Fruit fly (Drosophila melanogaster): ENCODE data around the gene brk.

dm6 chrX:7302329-7302728 lies 5.4 kb upstream of the brk start:
- TF ChIP-seq al (GFP tag; IDR thresholded peaks at IDR 0.05) (no peak), toy (GFP tag; IDR thresholded peaks at IDR 0.05) (no peak), zen (tag; optimal IDR thresholded peaks at IDR 0.05) (no peak), B-H2 (GFP tag; optimal IDR thresholded peaks at IDR 0.05) (no peak), pita (GFP tag; optimal IDR thresholded peaks at IDR 0.05) (no peak)
